Fruit fly (Drosophila melanogaster) whole organism, prepupa: ENCODE results near the gene CG1986.

Source experiments
- CG15336 ChIP-seq: fragments of 200-800 bp; sonication (Bioruptor generic); IDR thresholded peaks from 2 replicates; pipeline ENCODE4 v1.3.6; 2022; ENCODE audit warnings: missing biosample characterization, missing genetic modification characterization
- CG1621 ChIP-seq: fragments of 200-800 bp; sonication (Bioruptor generic); optimal IDR thresholded peaks from 3 replicates; lab custom pipeline; 2018; ENCODE audit warnings: missing biosample characterization, mild to moderate bottlenecking, missing genetic modification characterization
- CG4318 ChIP-seq: fragments of 200-800 bp; sonication (Bioruptor generic); optimal IDR thresholded peaks from 3 replicates; lab custom pipeline; 2017; ENCODE audit warnings: missing biosample characterization, mild to moderate bottlenecking, missing genetic modification characterization
- CG6163 ChIP-seq: fragments of 200-800 bp; sonication (Bioruptor generic); IDR thresholded peaks from 3 replicates; pipeline ENCODE4 v1.3.6; 2022; ENCODE audit warnings: missing biosample characterization, missing genetic modification characterization
- Hr39 ChIP-seq: fragments of 200-800 bp; sonication (Bioruptor generic); optimal IDR thresholded peaks from 2 replicates; lab custom pipeline; 2016; ENCODE audit warnings: missing biosample characterization, missing genetic modification characterization
- Lpt ChIP-seq: fragments of 200-800 bp; sonication (Bioruptor generic); optimal IDR thresholded peaks from 3 replicates; lab custom pipeline; 2016; ENCODE audit warnings: missing biosample characterization, missing genetic modification characterization
- Sox14 ChIP-seq: fragments of 200-800 bp; sonication (Bioruptor generic); optimal IDR thresholded peaks from 3 replicates; lab custom pipeline; 2016; ENCODE audit warnings: missing biosample characterization, missing genetic modification characterization

DNA sequence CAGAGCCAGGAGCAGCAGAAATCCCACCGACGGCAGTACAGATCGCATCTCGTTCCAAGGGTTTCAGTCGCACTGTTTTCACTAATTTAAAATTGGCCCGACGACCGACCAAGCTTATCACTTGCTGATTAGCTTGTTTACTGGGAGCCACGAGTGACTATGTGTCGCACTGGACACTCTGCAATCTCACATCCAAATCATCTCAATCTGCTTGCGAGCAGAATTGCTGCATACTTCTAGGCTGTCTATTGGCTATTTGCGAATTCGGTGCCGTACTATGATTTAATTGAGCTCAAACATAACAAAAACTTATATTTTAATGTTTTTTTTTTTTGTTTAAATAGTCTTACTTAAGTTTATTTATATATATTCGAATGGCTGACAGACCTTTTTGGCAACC lies 37.0 kb downstream of the CG1986 start, which contains the start of gene CG32695:
- no peak for TF ChIP-seq Hr39 (GFP tag; lab: Kevin White, UChicago)
- no peak for TF ChIP-seq Sox14
- no peak for TF ChIP-seq CG4318 (GFP tag; lab: Kevin White, UChicago)
- TF ChIP-seq Lpt (GFP tag; lab: Kevin White, UChicago) = no peak
- TF ChIP-seq CG1621 = no peak
- TF ChIP-seq CG15336 (GFP tag; lab: Robert Waterston, UW) = no peak
- no peak for TF ChIP-seq CG6163 (GFP tag; lab: Robert Waterston, UW)
